Worm (Caenorhabditis elegans) whole organism, L4 larva: ENCODE data around the gene C30G4.2.

Source experiments
- R02D3.7 ChIP-seq: fragments of 150-350 bp; sonication (generic microtip); optimal IDR thresholded peaks from 3 replicates; lab custom pipeline; 2014; ENCODE audit warnings: missing biosample characterization, missing genetic modification characterization
- T20F7.1 ChIP-seq: fragments of 200-800 bp; sonication (Bioruptor generic); optimal IDR thresholded peaks from 2 replicates; lab custom pipeline; 2018; ENCODE audit warnings: mild to moderate bottlenecking, missing genetic modification characterization, missing compliant biosample characterization
- Y105C5A.15 ChIP-seq: fragments of 200-800 bp; sonication (Bioruptor generic); IDR thresholded peaks from 2 replicates; pipeline ENCODE4 v1.3.6; 2022; ENCODE audit warnings: missing genetic modification characterization, missing compliant biosample characterization
- Y48G9A.11 ChIP-seq: fragments of 200-800 bp; sonication (Bioruptor generic); IDR thresholded peaks from 2 replicates; pipeline ENCODE4 v1.3.6; 2022; ENCODE audit warnings: missing genetic modification reagents, missing genetic modification characterization, missing compliant biosample characterization
- Y5F2A.4 ChIP-seq: fragments of 200-800 bp; sonication (Bioruptor generic); optimal IDR thresholded peaks from 2 replicates; lab custom pipeline; 2018; ENCODE audit warnings: mild to moderate bottlenecking, missing genetic modification characterization, missing compliant biosample characterization
- aha-1 ChIP-seq: fragments of 150-350 bp; peaks from one replicate; lab custom pipeline; 2014; ENCODE audit warnings: missing biosample characterization, missing genetic modification characterization
- ceh-28 ChIP-seq: fragments of 150-350 bp; optimal IDR thresholded peaks from 2 replicates; lab custom pipeline; 2014; ENCODE audit warnings: missing biosample characterization, missing genetic modification reagents, missing genetic modification characterization
- ceh-32 ChIP-seq: sonication (generic microtip); optimal IDR thresholded peaks from 2 replicates; lab custom pipeline; 2016; ENCODE audit warnings: mild to moderate bottlenecking, missing genetic modification characterization, missing compliant biosample characterization; ENCODE audit not compliant: poor library complexity
- ceh-44 ChIP-seq: fragments of 200-800 bp; sonication (Bioruptor generic); IDR thresholded peaks from 2 replicates; pipeline ENCODE4 v1.3.6; 2022; ENCODE audit warnings: missing genetic modification reagents, missing genetic modification characterization, missing compliant biosample characterization
- cey-2 ChIP-seq: sonication (generic microtip); optimal IDR thresholded peaks from 3 replicates; lab custom pipeline; 2017; ENCODE audit warnings: missing genetic modification characterization, mild to moderate bottlenecking, missing compliant biosample characterization, antibody characterized with exemption, borderline replicate concordance; ENCODE audit not compliant: insufficient read depth
- ctbp-1 ChIP-seq: fragments of 200-800 bp; sonication (Bioruptor generic); IDR thresholded peaks from 2 replicates; pipeline ENCODE4 v1.3.6; 2022; ENCODE audit warnings: missing genetic modification reagents, missing genetic modification characterization, missing compliant biosample characterization
- daf-12 ChIP-seq: fragments of 150-350 bp; optimal IDR thresholded peaks from 2 replicates; lab custom pipeline; 2014; ENCODE audit warnings: missing biosample characterization, missing genetic modification reagents, missing genetic modification characterization
- daf-8 ChIP-seq: fragments of 200-800 bp; sonication (Bioruptor generic); IDR thresholded peaks from 2 replicates; pipeline ENCODE4 v1.3.6; 2022; ENCODE audit warnings: missing genetic modification characterization, missing compliant biosample characterization
- dmd-6 ChIP-seq: fragments of 200-800 bp; sonication (Bioruptor generic); IDR thresholded peaks from 2 replicates; pipeline ENCODE4 v1.3.6; 2022; ENCODE audit warnings: missing genetic modification reagents, missing genetic modification characterization, missing compliant biosample characterization
- dmd-9 ChIP-seq: fragments of 200-800 bp; sonication (Bioruptor generic); IDR thresholded peaks from 2 replicates; pipeline ENCODE4 v1.3.6; 2022; ENCODE audit warnings: missing genetic modification reagents, missing genetic modification characterization, missing compliant biosample characterization
- dve-1 ChIP-seq: sonication (generic microtip); optimal IDR thresholded peaks from 2 replicates; lab custom pipeline; 2017; ENCODE audit warnings: antibody characterized with exemption, mild to moderate bottlenecking, missing genetic modification characterization, missing compliant biosample characterization; ENCODE audit not compliant: insufficient read depth
- egl-27 ChIP-seq: sonication (generic microtip); optimal IDR thresholded peaks from 3 replicates; lab custom pipeline; 2017; ENCODE audit warnings: missing biosample characterization, missing genetic modification reagents, missing genetic modification characterization
- fkh-10 ChIP-seq: fragments of 150-350 bp; optimal IDR thresholded peaks from 2 replicates; lab custom pipeline; 2014; ENCODE audit warnings: missing biosample characterization, missing genetic modification reagents, missing genetic modification characterization
- fos-1 ChIP-seq: fragments of 150-350 bp; optimal IDR thresholded peaks from 2 replicates; lab custom pipeline; 2014; ENCODE audit warnings: missing biosample characterization, missing genetic modification characterization
- hif-1 ChIP-seq, 2 experiments: sonication (generic microtip); optimal IDR thresholded peaks; 2 replicates each; lab custom pipeline; 2016 to 2017; ENCODE audit warnings: missing compliant biosample characterization in 2 of 2, missing genetic modification characterization in 2 of 2, missing genetic modification reagents in 2 of 2, missing genotype in 2 of 2, mild to moderate bottlenecking in 1 of 2
- hlh-11 ChIP-seq: fragments of 200-800 bp; sonication (Bioruptor generic); optimal IDR thresholded peaks from 2 replicates; lab custom pipeline; 2018; ENCODE audit warnings: mild to moderate bottlenecking, missing genetic modification characterization, missing compliant biosample characterization
- hlh-30 ChIP-seq: sonication (generic microtip); optimal IDR thresholded peaks from 2 replicates; lab custom pipeline; 2017; ENCODE audit warnings: antibody characterized with exemption, mild to moderate bottlenecking, missing genetic modification characterization, missing compliant biosample characterization; ENCODE audit not compliant: insufficient read depth
- hmg-1.1 ChIP-seq: fragments of 200-800 bp; sonication (Bioruptor generic); IDR thresholded peaks from 2 replicates; pipeline ENCODE4 v1.3.6; 2022; ENCODE audit warnings: missing genetic modification reagents, missing genetic modification characterization, missing compliant biosample characterization
- lin-1 ChIP-seq: fragments of 200-800 bp; sonication (Bioruptor generic); IDR thresholded peaks from 2 replicates; pipeline ENCODE4 v1.3.6; 2022; ENCODE audit warnings: missing genetic modification reagents, missing genetic modification characterization, missing compliant biosample characterization
- lin-13 ChIP-seq: fragments of 150-350 bp; optimal IDR thresholded peaks from 2 replicates; lab custom pipeline; 2014; ENCODE audit warnings: missing biosample characterization, missing genetic modification reagents, missing genetic modification characterization
- lin-29 ChIP-seq: fragments of 200-800 bp; sonication (Bioruptor generic); IDR thresholded peaks from 2 replicates; pipeline ENCODE4 v1.3.6; 2022; ENCODE audit warnings: missing genetic modification reagents, missing genetic modification characterization, missing compliant biosample characterization
- lin-38 ChIP-seq: fragments of 200-800 bp; sonication (Bioruptor generic); IDR thresholded peaks from 2 replicates; pipeline ENCODE4 v1.3.6; 2022; ENCODE audit warnings: missing genetic modification reagents, missing genetic modification characterization, missing compliant biosample characterization
- lin-39 ChIP-seq: fragments of 150-350 bp; optimal IDR thresholded peaks from 2 replicates; lab custom pipeline; 2014; ENCODE audit warnings: missing biosample characterization, missing genetic modification reagents, missing genetic modification characterization
- madf-5 ChIP-seq, 2 experiments: fragments of 200-800 bp; sonication (Bioruptor generic); IDR thresholded peaks; 2 replicates each; pipeline ENCODE4 v1.3.6; 2022; ENCODE audit warnings: missing compliant biosample characterization in 2 of 2, missing genetic modification characterization in 2 of 2
- mdl-1 ChIP-seq, 2 experiments: fragments of 150-350 bp in 1 of 2; sonication (generic microtip) in 1 of 2; optimal IDR thresholded peaks; 2 replicates each; lab custom pipeline; 2014 to 2017; ENCODE audit warnings: missing biosample characterization in 2 of 2, missing genetic modification characterization in 2 of 2
- mdt-29 ChIP-seq: fragments of 200-800 bp; sonication (Bioruptor generic); IDR thresholded peaks from 2 replicates; pipeline ENCODE4 v1.3.6; 2022; ENCODE audit warnings: missing genetic modification reagents, missing genetic modification characterization, missing compliant biosample characterization
- mes-2 ChIP-seq: sonication (generic microtip); optimal IDR thresholded peaks from 2 replicates; lab custom pipeline; 2016; ENCODE audit warnings: missing genotype, mild to moderate bottlenecking, missing genetic modification characterization, missing compliant biosample characterization; ENCODE audit not compliant: poor library complexity, severe bottlenecking
- mxl-3 ChIP-seq: fragments of 200-800 bp; sonication (Bioruptor generic); optimal IDR thresholded peaks from 2 replicates; lab custom pipeline; 2018; ENCODE audit warnings: mild to moderate bottlenecking, missing genetic modification characterization, missing compliant biosample characterization
- nhr-10 ChIP-seq: fragments of 150-350 bp; optimal IDR thresholded peaks from 2 replicates; lab custom pipeline; 2014; ENCODE audit warnings: missing biosample characterization, missing genetic modification characterization
- nhr-11 ChIP-seq: fragments of 150-350 bp; optimal IDR thresholded peaks from 2 replicates; lab custom pipeline; 2014; ENCODE audit warnings: missing biosample characterization, missing genetic modification characterization
- nhr-28 ChIP-seq: fragments of 150-350 bp; optimal IDR thresholded peaks from 2 replicates; lab custom pipeline; 2014; ENCODE audit warnings: missing biosample characterization, missing genetic modification characterization
- nhr-41 ChIP-seq: fragments of 200-800 bp; sonication (Bioruptor generic); IDR thresholded peaks from 2 replicates; pipeline ENCODE4 v1.3.6; 2022; ENCODE audit warnings: missing genetic modification reagents, missing genetic modification characterization, missing compliant biosample characterization
- nhr-77 ChIP-seq: fragments of 150-350 bp; optimal IDR thresholded peaks from 2 replicates; lab custom pipeline; 2014; ENCODE audit warnings: missing biosample characterization, missing genetic modification characterization
- php-3 ChIP-seq: fragments of 200-800 bp; sonication (Bioruptor generic); IDR thresholded peaks from 2 replicates; pipeline ENCODE4 v1.3.6; 2022; ENCODE audit warnings: missing genetic modification reagents, missing genetic modification characterization, missing compliant biosample characterization
- rbr-2 ChIP-seq: sonication (generic microtip); optimal IDR thresholded peaks from 2 replicates; lab custom pipeline; 2016; ENCODE audit warnings: missing genotype, missing genetic modification characterization, missing compliant biosample characterization
- skn-1 ChIP-seq: fragments of 150-350 bp; optimal IDR thresholded peaks from 2 replicates; lab custom pipeline; 2014; ENCODE audit warnings: missing biosample characterization, missing genetic modification characterization
- snpc-4 ChIP-seq: fragments of 150-350 bp; optimal IDR thresholded peaks from 2 replicates; lab custom pipeline; 2014; ENCODE audit warnings: missing biosample characterization, missing genetic modification characterization
- unc-130 ChIP-seq: sonication (generic microtip); optimal IDR thresholded peaks from 2 replicates; lab custom pipeline; 2016; ENCODE audit warnings: missing genetic modification reagents, missing genetic modification characterization, missing compliant biosample characterization
- unc-62 ChIP-seq, 3 experiments: fragments of 150-350 bp in 1 of 3; sonication (generic microtip); optimal IDR thresholded peaks in 2 of 3; peaks in 1 of 3; 1 replicate in 1 of 3; 2 replicates in 2 of 3; lab custom pipeline; 2014 to 2017; ENCODE audit warnings: missing biosample characterization in 3 of 3, missing genetic modification characterization in 3 of 3, missing genetic modification reagents in 3 of 3, missing genotype in 1 of 3
- vab-7 ChIP-seq: fragments of 200-800 bp; sonication (Bioruptor generic); IDR thresholded peaks from 2 replicates; pipeline ENCODE4 v1.3.6; 2022; ENCODE audit warnings: missing genetic modification reagents, missing genetic modification characterization, missing compliant biosample characterization
- zag-1 ChIP-seq: fragments of 150-350 bp; optimal IDR thresholded peaks from 2 replicates; lab custom pipeline; 2014; ENCODE audit warnings: missing biosample characterization, missing genetic modification characterization
- zfp-3 ChIP-seq: fragments of 200-800 bp; sonication (Bioruptor generic); conservative IDR thresholded peaks from 2 replicates; pipeline ENCODE4 v1.3.6; 2022; ENCODE audit warnings: missing genetic modification reagents, missing genetic modification characterization, missing compliant biosample characterization
- zip-11 ChIP-seq: fragments of 200-800 bp; sonication (Bioruptor generic); IDR thresholded peaks from 2 replicates; pipeline ENCODE4 v1.3.6; 2022; ENCODE audit warnings: missing genetic modification characterization, missing compliant biosample characterization

The C30G4.2 gene

DNA sequence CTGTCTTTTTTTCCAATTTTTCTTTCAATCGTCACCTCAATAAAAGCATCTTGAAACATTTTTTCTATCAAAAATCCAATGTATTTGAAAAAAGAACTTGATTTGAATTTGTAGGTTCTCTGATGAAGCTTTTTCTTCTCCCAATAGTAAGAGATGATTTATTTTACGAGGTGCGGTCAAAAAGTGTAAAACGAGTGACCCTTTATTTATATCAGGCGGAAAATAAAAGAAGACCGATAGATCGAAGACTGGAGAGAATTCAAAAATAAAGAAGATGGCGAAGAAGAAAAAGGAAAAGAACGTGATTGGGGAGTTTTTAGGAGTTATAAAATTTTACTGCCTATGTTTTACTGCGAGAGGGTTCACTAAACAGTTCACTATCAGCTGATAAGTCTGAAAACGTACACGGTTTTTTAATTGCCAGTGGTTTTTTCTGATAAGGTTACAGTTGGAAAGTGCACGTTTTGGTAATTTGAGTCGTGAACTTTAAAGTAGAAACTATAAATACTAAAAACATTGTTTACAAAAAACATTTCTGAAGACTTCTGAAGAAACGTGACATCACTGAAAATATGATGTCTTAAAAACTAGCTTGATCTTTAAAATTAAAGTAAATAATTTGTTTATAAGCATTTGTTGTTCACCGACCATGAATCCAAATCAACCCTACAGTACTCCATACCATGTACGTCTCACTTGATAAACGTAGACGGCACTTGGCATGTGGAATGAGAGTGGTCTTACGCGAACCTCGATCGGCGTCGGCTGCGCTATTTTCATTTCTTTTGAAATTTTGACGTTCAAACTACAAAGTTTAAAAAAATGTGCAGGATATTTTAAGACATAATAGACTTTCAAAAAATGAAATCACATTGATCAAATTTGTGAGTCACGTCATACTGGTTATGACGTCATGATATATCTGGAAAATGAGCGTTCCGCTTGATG is 10.7 kb upstream of the C30G4.2 start:
- no peak for TF ChIP-seq nhr-11 (tag; lab: Kevin White, UChicago)
- TF ChIP-seq snpc-4 (tag; lab: Kevin White, UChicago) = no peak
- TF ChIP-seq unc-62 (GFP tag; optimal IDR thresholded peaks at IDR 0.05 in 1 of 2; lab: Kevin White, UChicago) = no peak
- no peak for TF ChIP-seq unc-62 (tag; optimal IDR thresholded peaks at IDR 0.05; lab: Kevin White, UChicago)
- TF ChIP-seq hif-1 (tag; optimal IDR thresholded peaks at IDR 0.05; lab: Kevin White, UChicago) = no peak
- no peak for TF ChIP-seq daf-8 (GFP tag; lab: Robert Waterston, UW)
- TF ChIP-seq lin-13 = peak; percentile 26
- TF ChIP-seq hmg-1.1 (GFP tag; lab: Robert Waterston, UW) = no peak
- no peak for TF ChIP-seq mxl-3 (GFP tag; lab: Kevin White, UChicago)
- no peak for TF ChIP-seq R02D3.7 (tag; lab: Kevin White, UChicago)
- TF ChIP-seq unc-130 (GFP tag; lab: Kevin White, UChicago) = no peak
- no peak for TF ChIP-seq nhr-41
- peak; percentile 11 for TF ChIP-seq nhr-77
- peak; percentile 82 for TF ChIP-seq zfp-3 (GFP tag; lab: Robert Waterston, UW)
- TF ChIP-seq nhr-10 = no peak
- peak; percentile 36 for TF ChIP-seq hlh-11
- peak; percentile 60 for TF ChIP-seq nhr-28 (tag; lab: Kevin White, UChicago)
- TF ChIP-seq hlh-30 = peak; percentile 47
- TF ChIP-seq T20F7.1 (GFP tag; lab: Kevin White, UChicago) = no peak
- TF ChIP-seq skn-1 (tag; lab: Kevin White, UChicago) = no peak
- no peak for TF ChIP-seq fos-1 (tag; lab: Kevin White, UChicago)
- TF ChIP-seq daf-12 = no peak
- TF ChIP-seq ceh-28 (tag; lab: Kevin White, UChicago) = no peak
- peak; percentile 96 for TF ChIP-seq php-3 (GFP tag; lab: Robert Waterston, UW)
- no peak for TF ChIP-seq zag-1 (tag; lab: Kevin White, UChicago)
- TF ChIP-seq vab-7 (GFP tag; lab: Robert Waterston, UW) = no peak
- TF ChIP-seq lin-38 (GFP tag; lab: Robert Waterston, UW) = no peak
- peak; percentile 57 for TF ChIP-seq dmd-6 (GFP tag; lab: Robert Waterston, UW)
- TF ChIP-seq ctbp-1 = no peak
- TF ChIP-seq fkh-10 (GFP tag; lab: Kevin White, UChicago) = no peak
- no peak for TF ChIP-seq ceh-32 (tag; lab: Kevin White, UChicago)
- no peak for TF ChIP-seq mdt-29 (GFP tag; lab: Robert Waterston, UW)
- peak; percentile 2 to 40 for TF ChIP-seq mdl-1 (tag; optimal IDR thresholded peaks at IDR 0.05; lab: Kevin White, UChicago)
- peak; percentile 10 for TF ChIP-seq aha-1
- TF ChIP-seq ceh-44 (GFP tag; lab: Robert Waterston, UW) = no peak
- TF ChIP-seq Y105C5A.15 (GFP tag; lab: Robert Waterston, UW) = no peak
- peak; percentile 28 for TF ChIP-seq mes-2
- TF ChIP-seq Y48G9A.11 (GFP tag; lab: Robert Waterston, UW) = no peak
- TF ChIP-seq Y5F2A.4 (GFP tag; lab: Kevin White, UChicago) = no peak
- no peak for TF ChIP-seq rbr-2
- no peak for TF ChIP-seq lin-39 (tag; lab: Kevin White, UChicago)
- no peak for TF ChIP-seq dmd-9
- TF ChIP-seq zip-11 (GFP tag; lab: Robert Waterston, UW) = no peak
- TF ChIP-seq cey-2 (tag; lab: Kevin White, UChicago) = no peak
- no peak for TF ChIP-seq egl-27 (tag; lab: Kevin White, UChicago)
- TF ChIP-seq madf-5 (GFP tag; IDR thresholded peaks at IDR 0.05; lab: Robert Waterston, UW) = no peak
- TF ChIP-seq lin-29 (GFP tag; lab: Robert Waterston, UW) = no peak
- no peak for TF ChIP-seq lin-1
- peak; percentile 37 for TF ChIP-seq dve-1 (tag; lab: Kevin White, UChicago)
